Fruit fly (Drosophila melanogaster) whole organism, embryonic: ENCODE measurements around the gene Lcp65Ac.

Source experiments
- Ada2b ChIP-seq: fragments of 200-800 bp; sonication (Bioruptor generic); IDR thresholded peaks from 2 replicates; pipeline ENCODE4 v1.3.6; 2022; ENCODE audit warnings: missing biosample characterization, missing genetic modification characterization
- Bdp1 ChIP-seq: fragments of 200-800 bp; sonication (Bioruptor generic); optimal IDR thresholded peaks from 3 replicates; lab custom pipeline; 2016; ENCODE audit warnings: missing biosample characterization, missing genetic modification characterization
- CG10959 ChIP-seq: fragments of 200-800 bp; sonication (Bioruptor generic); IDR thresholded peaks from 2 replicates; pipeline ENCODE4 v1.3.6; 2022; ENCODE audit warnings: missing biosample characterization, missing genetic modification characterization
- CG1233 ChIP-seq: fragments of 200-800 bp; sonication (Bioruptor generic); optimal IDR thresholded peaks from 4 replicates; lab custom pipeline; 2018; ENCODE audit warnings: missing biosample characterization, mild to moderate bottlenecking, missing genetic modification characterization
- CG13287 ChIP-seq: fragments of 200-800 bp; sonication (Bioruptor generic); IDR thresholded peaks from 2 replicates; pipeline ENCODE4 v1.3.6; 2022; ENCODE audit warnings: missing biosample characterization, missing genetic modification characterization; ENCODE audit not compliant: partially characterized antibody
- CG14050 ChIP-seq: fragments of 200-800 bp; sonication (Bioruptor generic); IDR thresholded peaks from 3 replicates; pipeline ENCODE4 v1.3.6; 2022; ENCODE audit warnings: missing biosample characterization, missing genetic modification characterization
- CG16815 ChIP-seq: fragments of 200-800 bp; sonication (Bioruptor generic); optimal IDR thresholded peaks from 3 replicates; lab custom pipeline; 2017; ENCODE audit warnings: missing biosample characterization, mild to moderate bottlenecking, missing genetic modification characterization
- CG17385 ChIP-seq: fragments of 200-800 bp; sonication (Bioruptor generic); optimal IDR thresholded peaks from 3 replicates; lab custom pipeline; 2018; ENCODE audit warnings: missing biosample characterization, mild to moderate bottlenecking, missing genetic modification characterization
- CG17829 ChIP-seq: fragments of 200-800 bp; optimal IDR thresholded peaks from 2 replicates; lab custom pipeline; 2019; ENCODE audit warnings: missing biosample characterization, mild to moderate bottlenecking, missing genetic modification characterization, moderate library complexity
- CG18619 ChIP-seq: fragments of 200-800 bp; sonication (Bioruptor generic); optimal IDR thresholded peaks from 3 replicates; lab custom pipeline; 2017; ENCODE audit warnings: missing biosample characterization, mild to moderate bottlenecking, missing genetic modification characterization
- CG18764 ChIP-seq: fragments of 200-800 bp; sonication (Bioruptor generic); optimal IDR thresholded peaks from 3 replicates; lab custom pipeline; 2016; ENCODE audit warnings: missing biosample characterization, missing genetic modification characterization
- CG2116 ChIP-seq: fragments of 200-800 bp; sonication (Bioruptor generic); optimal IDR thresholded peaks from 3 replicates; lab custom pipeline; 2018; ENCODE audit warnings: missing biosample characterization, mild to moderate bottlenecking, missing genetic modification characterization
- CG34224 ChIP-seq: fragments of 200-800 bp; sonication (Bioruptor generic); IDR thresholded peaks from 3 replicates; pipeline ENCODE4 v1.3.6; 2022; ENCODE audit warnings: missing biosample characterization, missing genetic modification characterization; ENCODE audit not compliant: partially characterized antibody
- CG34422 ChIP-seq: fragments of 200-800 bp; sonication (Bioruptor generic); IDR thresholded peaks from 3 replicates; pipeline ENCODE4 v1.3.6; 2022; ENCODE audit warnings: missing biosample characterization, missing genetic modification characterization
- CG4282 ChIP-seq: fragments of 200-800 bp; sonication (Bioruptor generic); optimal IDR thresholded peaks from 2 replicates; lab custom pipeline; 2016; ENCODE audit warnings: missing biosample characterization, missing genetic modification characterization
- CG4854 ChIP-seq: fragments of 200-800 bp; sonication (Bioruptor generic); optimal IDR thresholded peaks from 2 replicates; lab custom pipeline; 2016; ENCODE audit warnings: missing biosample characterization, missing genetic modification characterization, inconsistent platforms
- CG7357 ChIP-seq: fragments of 200-800 bp; sonication (Bioruptor generic); IDR thresholded peaks from 3 replicates; pipeline ENCODE4 v1.3.6; 2022; ENCODE audit warnings: missing biosample characterization, missing genetic modification characterization
- CG7928 ChIP-seq: fragments of 200-800 bp; sonication (Bioruptor generic); optimal IDR thresholded peaks from 2 replicates; lab custom pipeline; 2017; ENCODE audit warnings: missing biosample characterization, mild to moderate bottlenecking, missing genetic modification characterization
- CG8089 ChIP-seq: fragments of 200-800 bp; sonication (Bioruptor generic); optimal IDR thresholded peaks from 3 replicates; lab custom pipeline; 2016; ENCODE audit warnings: missing biosample characterization, missing genetic modification characterization
- Dek ChIP-seq: fragments of 200-800 bp; sonication (Bioruptor generic); optimal IDR thresholded peaks from 3 replicates; lab custom pipeline; 2019; ENCODE audit warnings: missing biosample characterization, mild to moderate bottlenecking, missing genetic modification characterization, moderate library complexity
- Dll ChIP-seq: fragments of 200-800 bp; sonication (Bioruptor generic); IDR thresholded peaks from 4 replicates; pipeline ENCODE4 v1.3.6; 2022; ENCODE audit warnings: missing biosample characterization, missing genetic modification characterization; ENCODE audit not compliant: partially characterized antibody
- Fer3 ChIP-seq: fragments of 200-800 bp; sonication (Bioruptor generic); optimal IDR thresholded peaks from 2 replicates; lab custom pipeline; 2018; ENCODE audit warnings: missing biosample characterization, mild to moderate bottlenecking, missing genetic modification characterization, moderate library complexity
- Hmr ChIP-seq: fragments of 200-800 bp; sonication (Bioruptor generic); optimal IDR thresholded peaks from 3 replicates; lab custom pipeline; 2017; ENCODE audit warnings: mild to moderate bottlenecking, missing biosample characterization, missing genetic modification reagents, missing genetic modification characterization
- Hr39 ChIP-seq: fragments of >200 bp; optimal IDR thresholded peaks from 2 replicates; lab custom pipeline; 2017
- Rfx ChIP-seq: fragments of 200-800 bp; sonication (Bioruptor generic); IDR thresholded peaks from 2 replicates; pipeline ENCODE4 v1.3.6; 2022; ENCODE audit warnings: missing biosample characterization, missing genetic modification characterization
- Side ChIP-seq: fragments of 200-800 bp; sonication (Bioruptor generic); optimal IDR thresholded peaks from 2 replicates; lab custom pipeline; 2016; ENCODE audit warnings: missing biosample characterization, missing genetic modification characterization
- Sry-β ChIP-seq: fragments of 200-800 bp; sonication (Bioruptor generic); optimal IDR thresholded peaks from 2 replicates; lab custom pipeline; 2018; ENCODE audit warnings: missing biosample characterization, mild to moderate bottlenecking, missing genetic modification characterization, moderate library complexity
- TFAM ChIP-seq: fragments of 200-800 bp; sonication (Bioruptor generic); optimal IDR thresholded peaks from 2 replicates; lab custom pipeline; 2017; ENCODE audit warnings: missing biosample characterization, missing genetic modification characterization, inconsistent platforms
- Usf ChIP-seq: fragments of 200-800 bp; sonication (Bioruptor generic); optimal IDR thresholded peaks from 2 replicates; lab custom pipeline; 2017; ENCODE audit warnings: missing genotype, missing biosample characterization, missing genetic modification characterization
- YL-1 ChIP-seq: fragments of 200-800 bp; sonication (Bioruptor generic); optimal IDR thresholded peaks from 3 replicates; lab custom pipeline; 2017; ENCODE audit warnings: missing biosample characterization, mild to moderate bottlenecking, missing genetic modification characterization
- ash1 ChIP-seq: fragments of 200-800 bp; sonication (Bioruptor generic); optimal IDR thresholded peaks from 2 replicates; lab custom pipeline; 2018; ENCODE audit warnings: missing biosample characterization, mild to moderate bottlenecking, missing genetic modification characterization
- ci ChIP-seq: fragments of 200-800 bp; sonication (Bioruptor generic); IDR thresholded peaks from 3 replicates; pipeline ENCODE4 v1.3.6; 2022; ENCODE audit warnings: missing biosample characterization, missing genetic modification characterization
- emc ChIP-seq: fragments of 200-800 bp; sonication (Bioruptor generic); optimal IDR thresholded peaks from 2 replicates; lab custom pipeline; 2016; ENCODE audit warnings: missing biosample characterization, missing genetic modification characterization
- fd96Cb ChIP-seq: fragments of 200-800 bp; sonication (Bioruptor generic); optimal IDR thresholded peaks from 2 replicates; lab custom pipeline; 2018; ENCODE audit warnings: missing biosample characterization, mild to moderate bottlenecking, missing genetic modification characterization, moderate library complexity
- gro ChIP-seq: fragments of 200-800 bp; sonication (Bioruptor generic); optimal IDR thresholded peaks from 2 replicates; lab custom pipeline; 2016; ENCODE audit warnings: missing biosample characterization, missing genetic modification characterization
- gsb-n ChIP-seq: fragments of 200-800 bp; sonication (Bioruptor generic); optimal IDR thresholded peaks from 3 replicates; lab custom pipeline; 2018; ENCODE audit warnings: missing biosample characterization, mild to moderate bottlenecking, missing genetic modification characterization
- hbn ChIP-seq: fragments of 200-800 bp; sonication (Bioruptor generic); IDR thresholded peaks from 2 replicates; pipeline ENCODE4 v1.3.6; 2022; ENCODE audit warnings: missing biosample characterization, missing genetic modification characterization; ENCODE audit not compliant: partially characterized antibody
- pfk ChIP-seq: fragments of 200-800 bp; sonication (Bioruptor generic); optimal IDR thresholded peaks from 2 replicates; lab custom pipeline; 2018; ENCODE audit warnings: missing biosample characterization, mild to moderate bottlenecking, missing genetic modification characterization, moderate library complexity
- run ChIP-seq: fragments of 200-800 bp; sonication (Bioruptor generic); optimal IDR thresholded peaks from 3 replicates; lab custom pipeline; 2018; ENCODE audit warnings: missing biosample characterization, mild to moderate bottlenecking, missing genetic modification characterization
- schlank ChIP-seq: fragments of 200-800 bp; sonication (Bioruptor generic); optimal IDR thresholded peaks from 2 replicates; lab custom pipeline; 2018; ENCODE audit warnings: missing biosample characterization, mild to moderate bottlenecking, missing genetic modification characterization
- scrt ChIP-seq: fragments of 200-800 bp; sonication (Bioruptor generic); optimal IDR thresholded peaks from 2 replicates; lab custom pipeline; 2018; ENCODE audit warnings: missing biosample characterization, mild to moderate bottlenecking, missing genetic modification characterization, moderate library complexity
- shn ChIP-seq: fragments of 200-800 bp; sonication (Bioruptor generic); optimal IDR thresholded peaks from 3 replicates; lab custom pipeline; 2016; ENCODE audit warnings: missing biosample characterization, missing genetic modification characterization
- ssp ChIP-seq: fragments of 200-800 bp; sonication (Bioruptor generic); IDR thresholded peaks from 2 replicates; pipeline ENCODE4 v1.3.6; 2022; ENCODE audit warnings: missing biosample characterization, missing genetic modification characterization
- tll ChIP-seq, 2 experiments: fragments of 200-800 bp in 1 of 2; fragments of >200 bp in 1 of 2; sonication (Bioruptor generic) in 1 of 2; optimal IDR thresholded peaks; 2 replicates each; lab custom pipeline; 2017 to 2019; ENCODE audit warnings: missing biosample characterization in 2 of 2, missing genetic modification characterization in 2 of 2, mild to moderate bottlenecking in 1 of 2, moderate library complexity in 1 of 2
- trh ChIP-seq: fragments of 200-800 bp; sonication (Bioruptor generic); optimal IDR thresholded peaks from 2 replicates; lab custom pipeline; 2016; ENCODE audit warnings: missing biosample characterization, missing genetic modification characterization
- unpg ChIP-seq: fragments of 200-800 bp; sonication (Bioruptor generic); optimal IDR thresholded peaks from 3 replicates; lab custom pipeline; 2018; ENCODE audit warnings: missing biosample characterization, mild to moderate bottlenecking, missing genetic modification characterization, moderate library complexity
- z ChIP-seq: fragments of 200-800 bp; sonication (Bioruptor generic); IDR thresholded peaks from 3 replicates; pipeline ENCODE4 v1.3.6; 2022; ENCODE audit warnings: missing biosample characterization, missing genetic modification characterization
- zen2 ChIP-seq: fragments of 200-800 bp; sonication (Bioruptor generic); IDR thresholded peaks from 3 replicates; pipeline ENCODE4 v1.3.6; 2022; ENCODE audit warnings: missing biosample characterization, missing genetic modification characterization; ENCODE audit not compliant: partially characterized antibody

Lcp65Ac gene

dm6 chr3L:6124616-6125408 is 19.8 kb upstream of the Lcp65Ac start (continued):
- TF ChIP-seq CG7357 (peak; percentile 88), hbn (no peak), Dll (GFP tag; lab: Robert Waterston, UW) (no peak), CG13287 (GFP tag; lab: Robert Waterston, UW) (no peak; the same call in 1 of the 2 replicates), Dek (tag; lab: Kevin White, UChicago) (no peak), shn (GFP tag; lab: Kevin White, UChicago) (peak; percentile 50), CG34224 (GFP tag; lab: Robert Waterston, UW) (no peak), CG1233 (GFP tag; lab: Kevin White, UChicago) (peak; percentile 89), Hmr (GFP tag; lab: Kevin White, UChicago) (peak; percentile 86), gro (no peak), run (tag; lab: Kevin White, UChicago) (no peak), Ada2b (GFP tag; lab: Robert Waterston, UW) (peak; percentile 69; the same call in 1 of the 2 replicates), trh (peak; percentile 30), CG4282 (GFP tag; lab: Kevin White, UChicago) (no peak), Rfx (peak; percentile 91), CG17385 (GFP tag; lab: Kevin White, UChicago) (peak; percentile 72), CG7928 (GFP tag; lab: Kevin White, UChicago) (peak; percentile 18), unpg (GFP tag; lab: Kevin White, UChicago) (peak; percentile 76), emc (GFP tag; lab: Kevin White, UChicago) (peak; percentile 64), CG10959 (GFP tag; lab: Robert Waterston, UW) (peak; percentile 69; the same call in 1 of the 2 replicates), ssp (GFP tag; lab: Robert Waterston, UW) (peak; percentile 96), ci (GFP tag; lab: Robert Waterston, UW) (peak; percentile 98), CG4854 (GFP tag; lab: Kevin White, UChicago) (peak; percentile 77), CG17829 (tag; lab: Kevin White, UChicago) (peak; percentile 69), z (GFP tag; lab: Robert Waterston, UW) (no peak; the same call in 2 of the 3 replicates), zen2 (GFP tag; lab: Robert Waterston, UW) (no peak), CG2116 (GFP tag; lab: Kevin White, UChicago) (peak; percentile 65), CG18764 (GFP tag; lab: Kevin White, UChicago) (peak; percentile 67), Fer3 (peak; percentile 75), CG34422 (GFP tag; lab: Robert Waterston, UW) (peak; percentile 78), scrt (GFP tag; lab: Kevin White, UChicago) (peak; percentile 76), Hr39 (lab: Kevin White, UChicago) (no peak), CG14050 (GFP tag; lab: Robert Waterston, UW) (peak; percentile 79), tll (GFP tag; optimal IDR thresholded peaks at IDR 0.05; lab: Kevin White, UChicago) (peak in 1 of 2 experiments; percentile 81), ash1 (GFP tag; lab: Kevin White, UChicago) (peak; percentile 77), Side (peak; percentile 92), Usf (GFP tag; lab: Kevin White, UChicago) (peak; percentile 6), TFAM (GFP tag; lab: Kevin White, UChicago) (peak; percentile 56), CG8089 (GFP tag; lab: Kevin White, UChicago) (peak; percentile 59), CG18619 (GFP tag; lab: Kevin White, UChicago) (peak; percentile 75), gsb-n (tag; lab: Kevin White, UChicago) (peak; percentile 63), Sry-β (GFP tag; lab: Kevin White, UChicago) (peak; percentile 62), CG16815 (GFP tag; lab: Kevin White, UChicago) (peak; percentile 17), pfk (GFP tag; lab: Kevin White, UChicago) (peak; percentile 60), fd96Cb (tag; lab: Kevin White, UChicago) (peak; percentile 32), YL-1 (GFP tag; lab: Kevin White, UChicago) (peak; percentile 25), schlank (peak; percentile 77), Bdp1 (GFP tag; lab: Kevin White, UChicago) (peak; percentile 46)
